Worm (Caenorhabditis elegans) whole organism, L4/young adult: ENCODE results near the gene noca-2.

Source experiments
- W03F9.2 ChIP-seq: fragments of 150-350 bp; optimal IDR thresholded peaks from 2 replicates; lab custom pipeline; 2014; ENCODE audit warnings: missing biosample characterization, missing genetic modification characterization
- him-1 ChIP-seq: sonication (generic microtip); optimal IDR thresholded peaks from 2 replicates; lab custom pipeline; 2016; ENCODE audit warnings: missing genotype, missing genetic modification reagents, missing genetic modification characterization, missing compliant biosample characterization

DNA sequence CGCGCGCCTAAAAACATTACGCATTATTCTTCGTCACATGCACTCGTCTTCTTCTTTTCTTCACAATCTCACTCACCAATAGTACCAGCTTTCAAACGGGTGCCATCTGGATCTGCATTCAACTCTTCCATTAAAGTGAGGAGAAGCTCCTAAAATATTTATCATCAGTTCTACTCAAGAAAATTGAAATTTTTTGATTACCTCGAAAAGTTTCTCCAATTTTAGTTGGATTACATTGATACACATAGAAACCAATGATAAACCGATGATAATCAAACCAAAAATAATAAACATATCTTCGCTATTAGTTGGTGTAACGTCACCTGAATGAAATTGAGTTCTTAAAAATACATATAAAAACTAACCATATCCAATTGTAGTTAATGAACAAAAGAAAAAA lies 42.3 kb upstream of the noca-2 start:
- TF ChIP-seq W03F9.2 (tag; lab: Kevin White, UChicago) (no peak), him-1 (no peak)
